Worm (Caenorhabditis elegans) whole organism, midembryonic: ENCODE results near the gene F19B10.6.

Experiments used
- T22C8.4 ChIP-seq: fragments of 200-800 bp; sonication (Bioruptor generic); IDR thresholded peaks from 2 replicates; pipeline ENCODE4 v1.3.6; 2022; ENCODE audit warnings: missing genetic modification characterization, missing compliant biosample characterization
- cog-1 ChIP-seq: sonication (generic microtip); optimal IDR thresholded peaks from 2 replicates; lab custom pipeline; 2016; ENCODE audit warnings: missing genetic modification characterization, missing compliant biosample characterization
- flt-1 ChIP-seq: fragments of 200-800 bp; sonication (Bioruptor generic); IDR thresholded peaks from 2 replicates; pipeline ENCODE4 v1.3.6; 2022; ENCODE audit warnings: missing genetic modification characterization, missing compliant biosample characterization
- klf-2 ChIP-seq: fragments of 200-800 bp; sonication (Bioruptor generic); conservative IDR thresholded peaks from 2 replicates; pipeline ENCODE4 v1.3.6; 2022; ENCODE audit warnings: missing genetic modification reagents, missing genetic modification characterization, missing compliant biosample characterization
- med-1 ChIP-seq: sonication (generic microtip); optimal IDR thresholded peaks from 2 replicates; lab custom pipeline; 2017; ENCODE audit warnings: missing genetic modification characterization, mild to moderate bottlenecking, missing compliant biosample characterization, antibody characterized with exemption, missing genetic modification reagents; ENCODE audit not compliant: insufficient read depth
- ref-1 ChIP-seq: fragments of 200-800 bp; sonication (Bioruptor generic); conservative IDR thresholded peaks from 2 replicates; pipeline ENCODE4 v1.3.6; 2022; ENCODE audit warnings: missing genetic modification reagents, missing genetic modification characterization, missing compliant biosample characterization
- tab-1 ChIP-seq: fragments of 200-800 bp; sonication (Bioruptor generic); IDR thresholded peaks from 2 replicates; pipeline ENCODE4 v1.3.6; 2022; ENCODE audit warnings: missing genetic modification characterization, missing compliant biosample characterization
- ztf-23 ChIP-seq: fragments of 200-800 bp; sonication (Bioruptor generic); IDR thresholded peaks from 2 replicates; pipeline ENCODE4 v1.3.6; 2022; ENCODE audit warnings: missing genetic modification reagents, missing genetic modification characterization, missing compliant biosample characterization
- ztf-29 ChIP-seq: fragments of 200-800 bp; sonication (Bioruptor generic); IDR thresholded peaks from 2 replicates; pipeline ENCODE4 v1.3.6; 2022; ENCODE audit warnings: missing genetic modification reagents, missing genetic modification characterization, missing compliant biosample characterization

DNA sequence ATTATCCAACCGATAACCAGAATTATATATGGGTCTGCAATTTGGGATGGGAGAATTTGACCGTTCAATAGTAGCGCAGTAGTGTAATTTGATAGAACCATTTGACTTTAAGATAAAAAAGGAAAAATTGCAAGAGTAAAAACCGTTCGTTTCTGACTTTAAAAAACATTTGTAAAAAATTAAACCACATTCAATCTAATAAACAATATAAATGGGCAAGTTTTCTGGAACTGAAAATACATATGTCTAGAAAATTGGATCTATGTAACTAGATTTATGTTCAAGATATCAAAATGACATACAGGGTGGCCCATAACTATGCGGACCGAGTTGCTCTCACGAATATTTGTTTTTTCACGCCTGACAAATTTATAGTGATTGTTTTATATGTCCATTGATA, 31.0 kb upstream of the F19B10.6 start, which contains the start of gene srx-102:
- TF ChIP-seq ztf-29 (GFP tag; lab: Robert Waterston, UW) (no peak), T22C8.4 (GFP tag; lab: Robert Waterston, UW) (no peak), ztf-23 (GFP tag; lab: Robert Waterston, UW) (no peak), ref-1 (no peak), med-1 (GFP tag; lab: Kevin White, UChicago) (no peak), cog-1 (tag; lab: Kevin White, UChicago) (no peak), flt-1 (no peak), klf-2 (GFP tag; lab: Robert Waterston, UW) (no peak), tab-1 (no peak)
